Fruit fly (Drosophila melanogaster) whole organism, embryonic: ENCODE measurements around the gene PAPLA1.
A peak's percentile ranks its signal among the peaks of the same experiment; 100 is the strongest.

Experiments
- CG10274 ChIP-seq: fragments of 200-800 bp; sonication (Bioruptor generic); optimal IDR thresholded peaks from 3 replicates; lab custom pipeline; 2017; ENCODE audit warnings: missing biosample characterization, mild to moderate bottlenecking, missing genetic modification characterization
- CG11723 ChIP-seq: fragments of 200-800 bp; sonication (Bioruptor generic); optimal IDR thresholded peaks from 2 replicates; lab custom pipeline; 2017; ENCODE audit warnings: missing biosample characterization, mild to moderate bottlenecking, missing genetic modification characterization
- CG13123 ChIP-seq: fragments of 200-800 bp; sonication (Bioruptor generic); optimal IDR thresholded peaks from 2 replicates; lab custom pipeline; 2016; ENCODE audit warnings: missing biosample characterization, missing genetic modification characterization
- CG13624 ChIP-seq: fragments of 200-800 bp; sonication (Bioruptor generic); optimal IDR thresholded peaks from 2 replicates; lab custom pipeline; 2016; ENCODE audit warnings: missing biosample characterization, missing genetic modification characterization
- CG14014 ChIP-seq: fragments of 200-800 bp; sonication (Bioruptor generic); IDR thresholded peaks from 2 replicates; pipeline ENCODE4 v1.3.6; 2022; ENCODE audit warnings: missing biosample characterization, missing genetic modification characterization
- CG15514 ChIP-seq: fragments of 200-800 bp; sonication (Bioruptor generic); optimal IDR thresholded peaks from 3 replicates; lab custom pipeline; 2017; ENCODE audit warnings: missing biosample characterization, missing genetic modification characterization, mild to moderate bottlenecking, moderate library complexity, missing genetic modification reagents
- CG18764 ChIP-seq: fragments of 200-800 bp; sonication (Bioruptor generic); optimal IDR thresholded peaks from 3 replicates; lab custom pipeline; 2016; ENCODE audit warnings: missing biosample characterization, missing genetic modification characterization
- CG31441 ChIP-seq: fragments of 200-800 bp; sonication (Bioruptor generic); IDR thresholded peaks from 2 replicates; pipeline ENCODE4 v1.3.6; 2022; ENCODE audit warnings: missing biosample characterization, missing genetic modification characterization
- CG32532 ChIP-seq: fragments of 200-800 bp; sonication (Bioruptor generic); IDR thresholded peaks from 2 replicates; pipeline ENCODE4 v1.3.6; 2022; ENCODE audit warnings: missing biosample characterization, missing genetic modification characterization
- CG3281 ChIP-seq: fragments of 200-800 bp; sonication (Bioruptor generic); optimal IDR thresholded peaks from 3 replicates; lab custom pipeline; 2017; ENCODE audit warnings: missing biosample characterization, mild to moderate bottlenecking, missing genetic modification characterization
- CG4617 ChIP-seq: fragments of 200-800 bp; sonication (Bioruptor generic); optimal IDR thresholded peaks from 3 replicates; lab custom pipeline; 2016; ENCODE audit warnings: missing biosample characterization, missing genetic modification characterization, borderline replicate concordance
- CG5180 ChIP-seq: fragments of 200-800 bp; sonication (Bioruptor generic); optimal IDR thresholded peaks from 3 replicates; lab custom pipeline; 2017; ENCODE audit warnings: missing biosample characterization, missing genetic modification characterization, mild to moderate bottlenecking, moderate library complexity, missing genetic modification reagents
- CG7745 ChIP-seq: fragments of 200-800 bp; sonication (Bioruptor generic); optimal IDR thresholded peaks from 2 replicates; lab custom pipeline; 2018; ENCODE audit warnings: missing biosample characterization, mild to moderate bottlenecking, missing genetic modification characterization, moderate library complexity
- CG8765 ChIP-seq: fragments of 200-800 bp; sonication (Bioruptor generic); IDR thresholded peaks from 2 replicates; pipeline ENCODE4 v1.3.6; 2022; ENCODE audit warnings: missing biosample characterization, missing genetic modification characterization
- CG8924 ChIP-seq: fragments of 200-800 bp; optimal IDR thresholded peaks from 3 replicates; lab custom pipeline; 2019; ENCODE audit warnings: missing biosample characterization, mild to moderate bottlenecking, missing genetic modification characterization, moderate library complexity
- CG9876 ChIP-seq: fragments of 200-800 bp; sonication (Bioruptor generic); optimal IDR thresholded peaks from 2 replicates; lab custom pipeline; 2016; ENCODE audit warnings: missing biosample characterization, missing genetic modification characterization
- Ets65A ChIP-seq: fragments of 200-800 bp; sonication (Bioruptor generic); peaks from one replicate; lab custom pipeline; 2016; ENCODE audit warnings: missing biosample characterization, missing genetic modification characterization
- Ets97D ChIP-seq: fragments of 200-800 bp; sonication (Bioruptor generic); optimal IDR thresholded peaks from 3 replicates; lab custom pipeline; 2016; ENCODE audit warnings: missing biosample characterization, missing genetic modification characterization
- Fer2 ChIP-seq: fragments of 200-800 bp; sonication (Bioruptor generic); optimal IDR thresholded peaks from 2 replicates; lab custom pipeline; 2018; ENCODE audit warnings: missing biosample characterization, mild to moderate bottlenecking, missing genetic modification characterization, moderate library complexity
- Hey ChIP-seq: fragments of 200-800 bp; sonication (Bioruptor generic); optimal IDR thresholded peaks from 3 replicates; lab custom pipeline; 2018; ENCODE audit warnings: missing biosample characterization, mild to moderate bottlenecking, missing genetic modification characterization
- Hmr ChIP-seq: fragments of 200-800 bp; sonication (Bioruptor generic); optimal IDR thresholded peaks from 3 replicates; lab custom pipeline; 2017; ENCODE audit warnings: mild to moderate bottlenecking, missing biosample characterization, missing genetic modification reagents, missing genetic modification characterization
- Hr3 ChIP-seq: fragments of 200-800 bp; sonication (Bioruptor generic); optimal IDR thresholded peaks from 3 replicates; lab custom pipeline; 2016; ENCODE audit warnings: missing biosample characterization, missing genetic modification characterization
- Kr ChIP-seq: fragments of 200-800 bp; sonication (Bioruptor generic); optimal IDR thresholded peaks from 2 replicates; lab custom pipeline; 2017; ENCODE audit warnings: missing biosample characterization, mild to moderate bottlenecking, missing genetic modification characterization
- MBD-R2 ChIP-seq: fragments of 200-800 bp; sonication (Bioruptor generic); IDR thresholded peaks from 2 replicates; pipeline ENCODE4 v1.3.6; 2022; ENCODE audit warnings: missing biosample characterization, missing genetic modification characterization
- Opbp ChIP-seq: fragments of 200-800 bp; sonication (Bioruptor generic); IDR thresholded peaks from 3 replicates; pipeline ENCODE4 v1.3.6; 2022; ENCODE audit warnings: missing biosample characterization, missing genetic modification characterization; ENCODE audit not compliant: partially characterized antibody
- PHDP ChIP-seq: fragments of 200-800 bp; sonication (Bioruptor generic); optimal IDR thresholded peaks from 3 replicates; lab custom pipeline; 2018; ENCODE audit warnings: missing biosample characterization, mild to moderate bottlenecking, missing genetic modification characterization, moderate library complexity
- Sry-δ ChIP-seq: fragments of 200-800 bp; sonication (Bioruptor generic); optimal IDR thresholded peaks from 2 replicates; lab custom pipeline; 2016; ENCODE audit warnings: missing biosample characterization, missing genetic modification characterization
- Stat92E ChIP-seq, 3 experiments: fragments of >200 bp in 2 of 3; fragments of 200-800 bp in 1 of 3; sonication (Bioruptor generic) in 1 of 3; optimal IDR thresholded peaks; 2 replicates each; lab custom pipeline; 2017 to 2019; ENCODE audit warnings: missing biosample characterization in 3 of 3, missing genetic modification characterization in 3 of 3, mild to moderate bottlenecking in 1 of 3, moderate library complexity in 1 of 3
- Vsx1 ChIP-seq: fragments of 200-800 bp; sonication (Bioruptor generic); optimal IDR thresholded peaks from 2 replicates; lab custom pipeline; 2017; ENCODE audit warnings: missing biosample characterization, mild to moderate bottlenecking, missing genetic modification characterization, missing genetic modification reagents
- ato ChIP-seq: fragments of 200-800 bp; sonication (Bioruptor generic); IDR thresholded peaks from 2 replicates; pipeline ENCODE4 v1.3.6; 2022; ENCODE audit warnings: missing biosample characterization, missing genetic modification characterization; ENCODE audit not compliant: partially characterized antibody
- az2 ChIP-seq: fragments of 200-800 bp; sonication (Bioruptor generic); optimal IDR thresholded peaks from 3 replicates; lab custom pipeline; 2016; ENCODE audit warnings: missing biosample characterization, missing genetic modification characterization
- chinmo ChIP-seq: fragments of 200-800 bp; sonication (Bioruptor generic); IDR thresholded peaks from 4 replicates; pipeline ENCODE4 v1.3.6; 2022; ENCODE audit warnings: missing biosample characterization, missing genetic modification characterization; ENCODE audit not compliant: partially characterized antibody
- da ChIP-seq: fragments of 200-800 bp; sonication (Bioruptor generic); optimal IDR thresholded peaks from 2 replicates; lab custom pipeline; 2016; ENCODE audit warnings: missing biosample characterization, missing genetic modification characterization
- dati ChIP-seq: fragments of 200-800 bp; sonication (Bioruptor generic); IDR thresholded peaks from 2 replicates; pipeline ENCODE4 v1.3.6; 2022; ENCODE audit warnings: missing biosample characterization, missing genetic modification characterization
- eve ChIP-seq, 2 experiments: fragments of >200 bp; optimal IDR thresholded peaks; 2 replicates each; lab custom pipeline; 2017; ENCODE audit warnings: missing biosample characterization in 2 of 2, missing genetic modification characterization in 2 of 2
- exex ChIP-seq: fragments of 200-800 bp; sonication (Bioruptor generic); optimal IDR thresholded peaks from 4 replicates; lab custom pipeline; 2018; ENCODE audit warnings: missing biosample characterization, mild to moderate bottlenecking, missing genetic modification characterization, moderate library complexity
- fd3F ChIP-seq: fragments of 200-800 bp; sonication (Bioruptor generic); optimal IDR thresholded peaks from 2 replicates; lab custom pipeline; 2018; ENCODE audit warnings: missing biosample characterization, mild to moderate bottlenecking, missing genetic modification characterization, moderate library complexity
- fu2 ChIP-seq: fragments of 200-800 bp; sonication (Bioruptor generic); optimal IDR thresholded peaks from 2 replicates; lab custom pipeline; 2016; ENCODE audit warnings: missing biosample characterization, missing genetic modification characterization
- h ChIP-seq: fragments of >200 bp; optimal IDR thresholded peaks from 2 replicates; lab custom pipeline; 2017
- ind ChIP-seq: fragments of 200-800 bp; sonication (Bioruptor generic); optimal IDR thresholded peaks from 3 replicates; lab custom pipeline; 2016; ENCODE audit warnings: missing biosample characterization, missing genetic modification characterization
- jing ChIP-seq: fragments of 200-800 bp; sonication (Bioruptor generic); optimal IDR thresholded peaks from 2 replicates; lab custom pipeline; 2018; ENCODE audit warnings: missing biosample characterization, mild to moderate bottlenecking, missing genetic modification characterization
- maf-S ChIP-seq: fragments of 200-800 bp; sonication (Bioruptor generic); optimal IDR thresholded peaks from 2 replicates; lab custom pipeline; 2016; ENCODE audit warnings: missing biosample characterization, missing genetic modification characterization
- nau ChIP-seq: fragments of 200-800 bp; sonication (Bioruptor generic); optimal IDR thresholded peaks from 3 replicates; lab custom pipeline; 2017; ENCODE audit warnings: missing biosample characterization, mild to moderate bottlenecking, missing genetic modification characterization, missing genetic modification reagents
- nerfin-1 ChIP-seq: fragments of 200-800 bp; sonication (Bioruptor generic); optimal IDR thresholded peaks from 3 replicates; lab custom pipeline; 2019; ENCODE audit warnings: missing biosample characterization, mild to moderate bottlenecking, missing genetic modification characterization, moderate library complexity
- otp ChIP-seq: fragments of 200-800 bp; sonication (Bioruptor generic); IDR thresholded peaks from 3 replicates; pipeline ENCODE4, ENCODE4 v1.3.6; 2022; ENCODE audit warnings: missing biosample characterization, missing genetic modification characterization
- run ChIP-seq: fragments of 200-800 bp; sonication (Bioruptor generic); optimal IDR thresholded peaks from 3 replicates; lab custom pipeline; 2018; ENCODE audit warnings: missing biosample characterization, mild to moderate bottlenecking, missing genetic modification characterization
- unc-4 ChIP-seq: fragments of 200-800 bp; sonication (Bioruptor generic); IDR thresholded peaks from 2 replicates; pipeline ENCODE4 v1.3.6; 2022; ENCODE audit warnings: missing biosample characterization, missing genetic modification characterization; ENCODE audit not compliant: partially characterized antibody
- vnd ChIP-seq: fragments of 200-800 bp; sonication (Bioruptor generic); IDR thresholded peaks from 3 replicates; pipeline ENCODE4 v1.3.6; 2022; ENCODE audit warnings: missing biosample characterization, missing genetic modification characterization; ENCODE audit not compliant: partially characterized antibody
- vvl ChIP-seq: fragments of 200-800 bp; sonication (Bioruptor generic); IDR thresholded peaks from 2 replicates; pipeline ENCODE4 v1.3.6; 2022; ENCODE audit warnings: missing biosample characterization, missing genetic modification characterization
- wek ChIP-seq: fragments of 200-800 bp; sonication (Bioruptor generic); optimal IDR thresholded peaks from 3 replicates; lab custom pipeline; 2018; ENCODE audit warnings: missing biosample characterization, mild to moderate bottlenecking, missing genetic modification characterization, moderate library complexity
- yki ChIP-seq: fragments of >200 bp; optimal IDR thresholded peaks from 3 replicates; lab custom pipeline; 2018
- z ChIP-seq: fragments of 200-800 bp; sonication (Bioruptor generic); IDR thresholded peaks from 3 replicates; pipeline ENCODE4 v1.3.6; 2022; ENCODE audit warnings: missing biosample characterization, missing genetic modification characterization
- zfh2 ChIP-seq: fragments of 200-800 bp; sonication (Bioruptor generic); optimal IDR thresholded peaks from 2 replicates; lab custom pipeline; 2016; ENCODE audit warnings: missing biosample characterization, missing genetic modification characterization

Gene PAPLA1

dm6 chr2L:8163588-8164166 lies 4.2 kb upstream of the PAPLA1 start (continued):
- no peak for TF ChIP-seq jing (GFP tag; lab: Kevin White, UChicago)
- no peak for TF ChIP-seq Stat92E (GFP tag; optimal IDR thresholded peaks at IDR 0.05; lab: Kevin White, UChicago)
- TF ChIP-seq az2 (GFP tag; lab: Kevin White, UChicago): no peak
- TF ChIP-seq CG8765 (GFP tag; lab: Robert Waterston, UW): no peak
- TF ChIP-seq Kr (GFP tag; lab: Kevin White, UChicago): peak; percentile 29
- TF ChIP-seq otp (GFP tag; lab: Robert Waterston, UW): peak; percentile 4; the same call in 1 of the 3 replicates
- TF ChIP-seq CG18764: no peak
- no peak for TF ChIP-seq fu2 (GFP tag; lab: Kevin White, UChicago)
- no peak for TF ChIP-seq zfh2 (GFP tag; lab: Kevin White, UChicago)
- TF ChIP-seq CG10274: no peak
- TF ChIP-seq CG7745 (tag; lab: Kevin White, UChicago): peak; percentile 2
- TF ChIP-seq CG31441 (GFP tag; lab: Robert Waterston, UW): no peak
- no peak for TF ChIP-seq CG13123
- peak; percentile 2 for TF ChIP-seq da (GFP tag; lab: Kevin White, UChicago)
- no peak for TF ChIP-seq nau (GFP tag; lab: Kevin White, UChicago)
- TF ChIP-seq Vsx1 (GFP tag; lab: Kevin White, UChicago): peak; percentile 33
- TF ChIP-seq Fer2: no peak
- TF ChIP-seq dati (GFP tag; lab: Robert Waterston, UW): no peak
- no peak for TF ChIP-seq h (lab: Kevin White, UChicago)
- no peak for TF ChIP-seq unc-4 (GFP tag; lab: Robert Waterston, UW)
- peak; percentile 37 for TF ChIP-seq run
- peak; percentile 46 for TF ChIP-seq exex (tag; lab: Kevin White, UChicago)
- TF ChIP-seq Ets97D (GFP tag; lab: Kevin White, UChicago): no peak
- TF ChIP-seq MBD-R2 (GFP tag; lab: Robert Waterston, UW): no peak
- TF ChIP-seq nerfin-1 (tag; lab: Kevin White, UChicago): no peak
- no peak for TF ChIP-seq maf-S (GFP tag; lab: Kevin White, UChicago)
- TF ChIP-seq yki: no peak
- 0 out of 4 replicates have a peak, but pooled peaks have one; percentile 50 for TF ChIP-seq chinmo (GFP tag; lab: Robert Waterston, UW)
- TF ChIP-seq wek: peak; percentile 15
- TF ChIP-seq ind (GFP tag; lab: Kevin White, UChicago): no peak
- TF ChIP-seq CG3281 (GFP tag; lab: Kevin White, UChicago): peak; percentile 4
- TF ChIP-seq CG9876 (GFP tag; lab: Kevin White, UChicago): no peak
- no peak for TF ChIP-seq vnd
- TF ChIP-seq CG14014 (GFP tag; lab: Robert Waterston, UW): no peak
- peak; percentile 12 for TF ChIP-seq CG15514 (GFP tag; lab: Kevin White, UChicago)
- no peak for TF ChIP-seq Sry-δ (GFP tag; lab: Kevin White, UChicago)
- TF ChIP-seq CG5180 (GFP tag; lab: Kevin White, UChicago): no peak
- peak; percentile 4 for TF ChIP-seq Hmr
- TF ChIP-seq, all 482 proteins: peak for 33

- TF ChIP-seq Hr3 (GFP tag; lab: Kevin White, UChicago) (no peak), z (GFP tag; lab: Robert Waterston, UW) (no peak; the same call in 2 of the 3 replicates), CG11723 (no peak), PHDP (tag; lab: Kevin White, UChicago) (no peak), CG4617 (GFP tag; lab: Kevin White, UChicago) (no peak), vvl (GFP tag; lab: Robert Waterston, UW) (no peak), CG32532 (GFP tag; lab: Robert Waterston, UW) (no peak), Hey (tag; lab: Kevin White, UChicago) (no peak), Ets65A (GFP tag; lab: Kevin White, UChicago) (no peak), ato (GFP tag; lab: Robert Waterston, UW) (peak; percentile 13; the same call in 1 of the 2 replicates), fd3F (GFP tag; lab: Kevin White, UChicago) (no peak), CG13624 (GFP tag; lab: Kevin White, UChicago) (no peak), eve (GFP tag; optimal IDR thresholded peaks at IDR 0.05; lab: Kevin White, UChicago) (no peak), CG8924 (tag; lab: Kevin White, UChicago) (no peak), Opbp (GFP tag; lab: Robert Waterston, UW) (peak; percentile 53; the same call in 1 of the 3 replicates)
These were observed 3.5 kb upstream of the PAPLA1 start, which contains the start of gene Piezo for dm6 chr2L:8163025-8163351. Gene Piezo, plus strand, starts transcription at chr2L:8163073.
